Fruit fly (Drosophila melanogaster): Measurements from ENCODE around the gene CG46399.
A peak's percentile ranks its signal among the peaks of the same experiment; 100 is the strongest.

DNA sequence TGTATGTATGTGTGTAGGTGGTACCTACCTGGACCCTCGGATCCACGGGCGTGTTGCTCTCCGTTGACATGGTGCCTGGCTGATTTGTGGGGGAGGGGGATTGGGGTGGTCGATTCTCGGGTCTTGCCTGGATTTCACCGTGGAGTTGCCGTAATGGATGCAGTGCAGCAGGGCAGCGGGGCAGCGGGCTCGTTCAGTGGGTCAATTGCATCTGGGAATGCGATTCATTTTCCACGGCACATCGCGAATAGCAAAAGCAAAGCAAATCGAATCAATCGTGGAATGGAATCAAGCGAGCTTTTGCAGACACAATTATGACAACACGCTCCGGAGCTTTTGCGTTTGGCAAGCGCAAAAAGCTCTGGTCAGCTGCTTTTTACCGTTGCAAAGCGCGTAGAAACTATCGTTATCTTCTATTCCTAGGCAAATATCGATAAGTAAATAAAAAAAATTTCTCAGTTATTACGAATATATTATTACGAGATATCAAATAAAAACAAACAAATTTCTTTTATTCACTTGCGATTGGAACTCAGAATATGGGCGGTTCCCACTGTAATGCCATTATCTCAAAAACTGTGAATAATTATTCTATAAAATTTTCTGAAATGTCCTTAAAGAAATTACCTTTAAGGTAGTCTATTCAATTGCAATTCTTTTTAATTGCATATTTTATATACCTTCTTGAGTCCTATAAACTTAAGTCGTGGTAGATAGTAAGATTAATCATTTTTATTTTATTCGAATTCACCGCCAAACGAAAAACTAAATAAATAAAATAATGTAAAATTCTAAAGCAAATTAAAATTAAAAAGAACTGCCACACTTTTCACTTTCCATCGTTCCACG lies 27.1 kb upstream of the CG46399 start, which contains the start of gene CG14408:
- peak; percentile 66 for TF ChIP-seq BEAF-32 (GFP tag; optimal IDR thresholded peaks at IDR 0.05)
- TF ChIP-seq ind (GFP tag; optimal IDR thresholded peaks at IDR 0.05), result no peak
- no peak for TF ChIP-seq crc (GFP tag; optimal IDR thresholded peaks at IDR 0.05)
- TF ChIP-seq ac (GFP tag; optimal IDR thresholded peaks at IDR 0.05), result no peak
- no peak for TF ChIP-seq Awh (GFP tag; IDR thresholded peaks at IDR 0.05)
- TF ChIP-seq Dll (GFP tag; IDR thresholded peaks at IDR 0.05; ENCODE audit: partially characterized antibody), result peak; percentile 70
- no peak for TF ChIP-seq bowl (GFP tag; IDR thresholded peaks at IDR 0.05)
- TF ChIP-seq CG12155 (GFP tag; optimal IDR thresholded peaks at IDR 0.05), result no peak
- TF ChIP-seq sr (GFP tag; IDR thresholded peaks at IDR 0.05), result no peak
- TF ChIP-seq CG15601 (tag; optimal IDR thresholded peaks at IDR 0.05), result no peak
- TF ChIP-seq CG34224 (GFP tag; IDR thresholded peaks at IDR 0.05; ENCODE audit: partially characterized antibody), result peak; percentile 66; the same call in 2 of the 3 replicates
